Fruit fly (Drosophila melanogaster): ENCODE measurements around the gene CG44325.

The CG44325 gene

dm6 chrX:9062665-9063064, 15.6 kb downstream of the CG44325 start:
- no peak for TF ChIP-seq Sin3A (optimal IDR thresholded peaks at IDR 0.05)
- no peak for TF ChIP-seq ttk (optimal IDR thresholded peaks at IDR 0.05)
- no peak for TF ChIP-seq h (optimal IDR thresholded peaks at IDR 0.05)
- no peak for TF ChIP-seq insv (optimal IDR thresholded peaks at IDR 0.05)
- TF ChIP-seq Myc (optimal IDR thresholded peaks at IDR 0.05) = no peak
- TF ChIP-seq psq (optimal IDR thresholded peaks at IDR 0.05) = no peak

- no peak for TF ChIP-seq Sin3A (optimal IDR thresholded peaks at IDR 0.05)
- TF ChIP-seq h (optimal IDR thresholded peaks at IDR 0.05) = no peak
- no peak for TF ChIP-seq Myc (optimal IDR thresholded peaks at IDR 0.05)
- no peak for TF ChIP-seq insv (optimal IDR thresholded peaks at IDR 0.05)
- no peak for TF ChIP-seq ttk (optimal IDR thresholded peaks at IDR 0.05)
- TF ChIP-seq psq (optimal IDR thresholded peaks at IDR 0.05) = no peak
These were observed 17.0 kb downstream of the CG44325 start for dm6 chrX:9061299-9061698.

- TF ChIP-seq ttk (optimal IDR thresholded peaks at IDR 0.05) (no peak), Sin3A (optimal IDR thresholded peaks at IDR 0.05) (no peak)
These were observed 18.2 kb downstream of the CG44325 start for dm6 chrX:9060078-9060477.

dm6 chrX:9048941-9049340, 29.4 kb downstream of the CG44325 start:
- TF ChIP-seq insv (optimal IDR thresholded peaks at IDR 0.05) (no peak), ttk (optimal IDR thresholded peaks at IDR 0.05) (no peak), Sin3A (optimal IDR thresholded peaks at IDR 0.05) (no peak), Myc (optimal IDR thresholded peaks at IDR 0.05) (no peak), h (optimal IDR thresholded peaks at IDR 0.05) (no peak)

dm6 chrX:9048385-9048750, 29.9 kb downstream of the CG44325 start:
- TF ChIP-seq Sin3A (optimal IDR thresholded peaks at IDR 0.05) (no peak), psq (optimal IDR thresholded peaks at IDR 0.05) (no peak)

DNA sequence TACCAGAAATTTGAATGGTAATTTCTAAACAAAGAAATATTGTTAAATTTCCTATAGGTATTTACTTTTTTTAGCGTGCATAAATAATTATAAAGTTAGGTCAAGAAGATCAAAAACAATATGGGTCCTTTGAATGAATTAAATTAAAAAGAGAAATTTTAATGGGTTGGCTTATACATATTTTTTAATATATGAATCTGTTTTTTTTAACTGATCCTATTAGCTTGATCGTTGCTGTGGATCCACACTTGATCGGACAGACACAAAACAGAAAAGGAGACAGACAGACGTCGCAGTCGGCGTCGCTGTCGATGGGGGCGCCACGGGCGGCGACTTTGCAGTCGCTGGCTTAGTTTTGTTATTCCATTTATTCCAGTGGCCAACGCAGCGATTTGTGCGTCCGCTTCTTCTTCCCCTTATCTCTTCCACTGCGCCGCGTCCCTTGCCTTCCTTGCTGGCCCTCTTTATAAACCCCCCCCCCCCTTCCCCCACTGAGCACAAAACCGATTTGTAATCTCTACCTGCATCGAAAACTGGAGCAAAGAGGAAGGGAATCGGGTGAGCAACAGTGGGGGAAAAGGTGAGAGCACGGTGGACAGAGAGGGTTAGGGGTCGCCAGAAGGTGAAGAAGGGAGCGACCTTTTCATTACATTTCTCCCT, 30.4 kb downstream of the CG44325 start:
- TF ChIP-seq insv (optimal IDR thresholded peaks at IDR 0.05) = no peak
- no peak for TF ChIP-seq psq (optimal IDR thresholded peaks at IDR 0.05)
- no peak for TF ChIP-seq Myc (optimal IDR thresholded peaks at IDR 0.05)
- TF ChIP-seq Sin3A (optimal IDR thresholded peaks at IDR 0.05) = no peak
- no peak for TF ChIP-seq ttk (optimal IDR thresholded peaks at IDR 0.05)

DNA sequence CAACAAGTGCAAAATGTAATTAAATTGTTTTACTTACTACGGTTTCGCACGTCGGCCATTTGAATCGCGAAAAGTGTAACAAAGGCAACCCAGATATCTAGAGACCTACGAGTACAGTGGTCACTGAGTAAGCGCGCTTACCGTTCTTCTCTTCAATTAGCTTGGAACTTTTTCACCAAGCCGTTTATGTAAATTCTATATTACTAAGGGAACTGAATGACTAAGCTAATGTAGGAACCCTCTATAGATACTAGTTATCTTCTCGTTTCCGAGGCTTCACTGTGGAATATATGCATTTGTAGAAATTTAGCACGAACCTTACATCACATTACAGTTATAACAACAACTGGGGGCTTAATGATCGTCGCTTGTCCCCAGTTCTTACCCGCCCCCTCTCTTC, 31.3 kb downstream of the CG44325 start:
- TF ChIP-seq Myc (optimal IDR thresholded peaks at IDR 0.05) (no peak), Sin3A (optimal IDR thresholded peaks at IDR 0.05) (no peak), h (optimal IDR thresholded peaks at IDR 0.05) (no peak), ttk (optimal IDR thresholded peaks at IDR 0.05) (no peak), psq (optimal IDR thresholded peaks at IDR 0.05) (no peak), insv (optimal IDR thresholded peaks at IDR 0.05) (no peak)

DNA sequence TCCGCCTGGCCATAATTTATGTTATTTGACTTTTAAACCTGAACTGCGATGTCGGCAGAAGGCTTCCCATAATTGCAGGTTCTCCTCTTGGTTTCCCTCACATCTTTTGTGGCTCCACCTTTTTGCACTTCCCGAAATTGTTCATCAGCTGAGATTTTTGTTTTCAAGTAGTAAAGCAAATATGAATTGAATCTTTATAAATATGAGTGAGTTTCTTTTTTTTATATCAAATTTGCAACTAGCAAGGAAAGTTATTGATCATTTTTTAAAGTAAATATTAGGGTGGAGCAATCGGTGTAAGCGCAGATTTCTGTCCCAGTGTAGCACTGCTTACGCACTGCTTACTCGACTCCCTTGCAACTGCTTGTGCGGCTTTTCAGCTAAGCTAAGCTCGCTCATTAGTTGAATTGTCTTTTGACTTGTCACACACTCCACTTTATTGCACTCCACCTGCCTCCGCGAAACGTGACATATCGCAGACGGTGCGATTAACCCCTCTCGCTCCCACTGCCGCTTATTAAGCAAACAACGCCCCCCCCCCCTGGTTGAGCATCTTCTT, 31.8 kb downstream of the CG44325 start:
- TF ChIP-seq Sin3A (optimal IDR thresholded peaks at IDR 0.05) (no peak), ttk (optimal IDR thresholded peaks at IDR 0.05) (no peak), psq (optimal IDR thresholded peaks at IDR 0.05) (no peak), h (optimal IDR thresholded peaks at IDR 0.05) (no peak), Myc (optimal IDR thresholded peaks at IDR 0.05) (no peak), insv (optimal IDR thresholded peaks at IDR 0.05) (no peak)

- no peak for TF ChIP-seq h (optimal IDR thresholded peaks at IDR 0.05)
- TF ChIP-seq Sin3A (optimal IDR thresholded peaks at IDR 0.05) = no peak
- no peak for TF ChIP-seq Myc (optimal IDR thresholded peaks at IDR 0.05)
These were observed 33.4 kb downstream of the CG44325 start for dm6 chrX:9044857-9045256.

DNA sequence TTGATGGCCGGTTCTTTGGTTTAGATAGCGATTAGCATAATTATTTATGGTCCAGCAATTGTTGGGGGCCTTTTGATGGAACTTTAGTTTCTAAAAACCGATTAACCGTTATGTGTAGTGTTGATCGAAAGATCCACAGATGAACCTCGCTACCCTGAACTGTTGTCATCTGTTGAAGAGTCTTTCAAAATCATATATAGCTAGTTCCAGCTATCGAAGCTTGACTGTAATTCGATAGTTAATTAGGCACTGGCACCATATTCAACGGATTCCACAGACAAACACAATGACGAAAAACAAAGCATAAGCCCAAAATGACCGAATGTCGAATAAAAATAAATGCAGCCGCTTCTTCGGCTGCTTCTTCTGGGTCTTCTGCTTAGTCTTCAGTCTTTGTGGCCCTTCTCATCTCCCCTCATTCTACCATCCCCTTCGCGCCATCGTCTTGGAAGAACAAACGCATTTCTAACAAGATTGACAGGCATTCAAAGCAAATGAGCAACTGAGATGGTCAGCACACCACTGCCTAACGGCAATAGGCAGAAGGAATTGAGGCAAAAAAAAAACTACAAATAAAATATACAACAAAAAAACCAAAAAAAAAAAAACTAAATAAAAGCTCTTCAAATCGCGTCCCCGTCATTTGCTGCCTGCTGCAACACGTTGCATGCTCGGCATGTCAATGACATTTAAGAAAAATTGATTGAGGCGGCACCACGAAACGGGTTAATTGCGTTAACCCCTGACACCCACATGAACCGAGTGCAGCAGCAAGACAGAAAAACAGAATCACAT, 34.4 kb downstream of the CG44325 start:
- TF ChIP-seq ttk (optimal IDR thresholded peaks at IDR 0.05) = no peak
- TF ChIP-seq Sin3A (optimal IDR thresholded peaks at IDR 0.05) = no peak
- TF ChIP-seq h (optimal IDR thresholded peaks at IDR 0.05) = no peak
- TF ChIP-seq psq (optimal IDR thresholded peaks at IDR 0.05) = no peak
- TF ChIP-seq insv (optimal IDR thresholded peaks at IDR 0.05) = no peak
- no peak for TF ChIP-seq Myc (optimal IDR thresholded peaks at IDR 0.05)

DNA sequence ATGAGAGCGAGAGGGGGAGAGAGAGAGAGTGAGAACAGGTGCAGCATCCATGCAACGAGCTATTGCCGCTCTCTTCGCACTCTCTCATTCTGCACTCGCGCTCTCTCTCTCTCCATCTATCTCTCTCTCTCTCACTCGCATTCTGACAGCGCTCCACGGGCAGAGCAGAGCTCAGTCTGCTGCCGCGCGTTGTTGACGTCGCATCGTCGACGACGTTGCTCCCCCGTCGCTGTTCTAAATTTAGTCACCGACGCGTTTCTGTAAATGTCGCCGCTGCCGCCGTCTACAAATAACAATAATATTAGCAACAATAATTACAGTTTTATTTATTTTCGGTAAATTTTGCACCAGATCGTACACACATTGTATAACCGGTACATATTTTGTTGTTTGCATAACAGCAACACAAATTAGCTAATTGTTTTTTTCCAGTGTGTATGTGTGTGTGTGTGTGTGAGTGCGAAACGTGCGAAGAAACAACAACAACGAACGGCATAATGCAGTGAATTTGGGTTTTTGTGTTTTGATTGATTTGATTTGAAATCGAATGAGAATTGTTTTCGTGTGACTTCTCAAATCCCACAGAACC, 35.7 kb downstream of the CG44325 start:
- no peak for TF ChIP-seq h (optimal IDR thresholded peaks at IDR 0.05)

DNA sequence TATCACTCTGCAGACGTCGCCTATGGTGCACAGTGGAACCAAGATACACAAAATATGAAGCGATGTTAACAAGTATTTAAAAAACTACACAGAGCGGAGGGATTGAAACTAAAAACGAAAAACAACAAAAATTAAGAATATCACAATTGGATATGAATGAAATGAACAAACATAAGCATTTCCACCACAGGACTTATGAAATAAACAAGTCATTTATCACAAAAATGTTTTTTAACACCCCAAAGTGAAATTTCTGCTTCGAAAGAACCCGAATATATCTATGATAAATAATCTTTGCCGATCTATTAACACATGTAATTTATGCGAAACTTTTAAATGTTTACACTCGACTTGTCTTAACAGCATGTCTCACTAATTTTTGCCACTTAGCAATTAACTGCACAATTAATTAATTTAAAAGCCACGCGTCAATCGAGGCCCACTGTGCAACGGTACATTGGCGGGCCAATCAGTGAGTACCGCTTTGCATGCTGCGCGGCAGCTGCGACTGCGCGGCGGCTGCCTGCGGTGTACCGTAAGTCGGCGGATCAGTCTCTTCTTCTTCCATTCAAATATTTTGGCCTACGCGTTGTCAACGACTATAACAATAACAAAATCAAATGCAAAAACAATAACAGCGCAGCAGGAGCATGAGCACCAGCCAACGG, 36.4 kb downstream of the CG44325 start:
- no peak for TF ChIP-seq insv (optimal IDR thresholded peaks at IDR 0.05)
- no peak for TF ChIP-seq h (optimal IDR thresholded peaks at IDR 0.05)
- no peak for TF ChIP-seq Sin3A (optimal IDR thresholded peaks at IDR 0.05)
- TF ChIP-seq ttk (optimal IDR thresholded peaks at IDR 0.05) = no peak
- no peak for TF ChIP-seq Myc (optimal IDR thresholded peaks at IDR 0.05)
- no peak for TF ChIP-seq psq (optimal IDR thresholded peaks at IDR 0.05)

Data from Kc167 (cell line).